Fruit fly (Drosophila melanogaster): ENCODE results near the gene CG3040.

Gene CG3040

DNA sequence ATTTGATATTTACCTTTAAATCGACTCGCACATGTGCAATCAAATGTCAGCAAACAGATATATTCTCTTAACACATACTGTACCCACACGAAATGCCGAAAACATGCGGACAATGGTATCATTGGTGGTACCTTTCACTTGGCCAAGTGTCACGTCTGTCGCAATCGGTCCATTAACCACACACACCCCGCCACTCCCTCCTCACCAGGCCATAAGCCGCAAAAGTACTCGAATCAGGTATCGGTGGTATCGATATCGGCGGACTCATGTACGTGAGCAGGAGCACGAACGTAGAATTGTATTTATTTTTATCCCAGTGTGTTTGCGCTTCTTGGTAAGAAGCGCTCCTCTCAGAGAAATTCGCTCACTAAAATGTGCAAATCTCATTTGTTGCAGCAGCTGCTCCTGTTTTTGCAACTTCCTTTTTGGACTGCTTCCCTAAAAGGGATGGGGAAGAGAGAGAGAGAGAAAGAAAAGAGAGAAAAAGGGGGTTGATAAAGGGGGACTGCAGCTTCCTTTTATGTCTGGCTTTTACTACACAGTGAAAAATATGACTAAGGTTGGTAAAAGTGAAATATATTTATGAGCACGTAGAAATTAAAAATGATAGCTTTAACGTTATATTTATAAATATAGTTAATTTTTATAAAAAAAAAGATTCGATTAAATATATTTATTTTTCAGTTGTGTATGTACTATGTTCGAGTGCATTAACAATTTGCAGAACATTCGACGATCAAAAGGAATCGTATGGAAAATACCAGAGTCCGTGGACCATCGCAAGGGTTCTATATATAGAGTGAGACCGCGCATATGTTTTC lies 10.5 kb upstream of the CG3040 start:
- TF ChIP-seq CG17801 (GFP tag; optimal IDR thresholded peaks at IDR 0.05; ENCODE audit: partially characterized antibody) = no peak

- TF ChIP-seq CG17801 (GFP tag; optimal IDR thresholded peaks at IDR 0.05; ENCODE audit: partially characterized antibody) = no peak
Observed at dm6 chrX:6982705-6983384, 9.7 kb upstream of the CG3040 start.

dm6 chrX:6982054-6982453 lies 8.9 kb upstream of the CG3040 start:
- no peak for TF ChIP-seq CG17801 (GFP tag; optimal IDR thresholded peaks at IDR 0.05; ENCODE audit: partially characterized antibody)

DNA sequence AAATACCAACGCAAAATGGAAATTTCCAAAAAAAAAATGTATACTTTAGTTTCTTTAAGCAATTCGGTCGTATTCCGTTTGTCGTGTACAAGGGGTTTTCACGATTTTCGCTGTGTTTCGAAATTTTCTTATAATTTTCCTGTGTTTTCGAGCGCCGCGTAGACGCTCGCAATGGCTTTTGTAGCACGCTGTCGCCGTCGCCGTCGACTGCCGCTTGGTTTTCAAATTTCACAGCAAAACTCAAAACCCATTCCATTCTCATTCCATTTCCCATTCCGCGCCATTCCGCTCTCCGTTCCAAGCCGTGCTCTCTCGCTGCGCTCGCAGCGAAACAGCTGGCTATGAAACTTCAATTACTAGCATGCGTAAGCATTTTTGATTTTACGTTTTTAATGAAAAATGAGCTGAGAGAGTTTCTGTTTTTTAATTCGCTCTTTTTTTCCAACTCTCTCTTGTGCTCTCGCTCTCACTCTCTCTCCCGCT lies 8.3 kb upstream of the CG3040 start:
- TF ChIP-seq CG17801 (GFP tag; optimal IDR thresholded peaks at IDR 0.05; ENCODE audit: partially characterized antibody) = no peak

DNA sequence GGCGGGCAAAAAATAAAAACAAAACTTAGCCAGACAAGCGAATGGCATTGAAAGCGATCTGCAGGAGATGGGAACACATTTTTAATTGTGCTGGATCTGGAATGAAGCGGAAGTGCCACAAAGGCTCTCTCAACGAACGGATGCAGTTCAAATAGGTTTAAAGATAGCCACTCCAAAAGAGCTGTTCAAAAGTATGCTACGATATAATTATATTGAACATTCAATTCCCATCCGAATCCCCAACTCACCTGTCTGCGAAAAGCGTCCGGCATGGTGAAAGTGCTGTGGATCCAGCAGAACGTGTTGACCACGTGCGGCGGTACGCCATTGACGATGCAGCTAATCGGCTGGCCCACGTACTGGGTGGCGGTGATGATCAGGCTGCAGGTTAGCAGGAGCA lies 3.7 kb upstream of the CG3040 start:
- no peak for TF ChIP-seq CG17801 (GFP tag; optimal IDR thresholded peaks at IDR 0.05; ENCODE audit: partially characterized antibody)

dm6 chrX:6976364-6976763 lies 3.2 kb upstream of the CG3040 start:
- no peak for TF ChIP-seq CG17801 (GFP tag; optimal IDR thresholded peaks at IDR 0.05; ENCODE audit: partially characterized antibody)

DNA sequence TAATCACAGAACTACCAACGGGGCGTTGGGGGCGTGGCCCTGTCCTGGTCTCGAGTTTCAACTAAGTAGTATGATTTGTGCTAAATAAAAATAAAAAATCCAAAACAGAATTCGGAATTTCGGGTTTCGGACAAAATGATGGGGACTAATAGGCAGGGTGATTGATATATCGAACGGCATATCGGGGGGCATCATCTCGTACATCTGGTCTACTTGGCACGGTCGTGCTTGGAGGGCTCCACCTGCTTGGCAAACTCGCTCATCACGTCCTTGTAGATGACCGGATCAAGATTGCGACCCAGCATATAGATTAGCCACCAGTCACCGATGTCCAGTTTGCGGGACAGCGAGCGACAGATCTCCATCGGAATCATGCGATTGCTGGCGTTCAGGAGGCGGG lies 1.0 kb upstream of the CG3040 start:
- no peak for TF ChIP-seq CG17801 (GFP tag; optimal IDR thresholded peaks at IDR 0.05; ENCODE audit: partially characterized antibody)

DNA sequence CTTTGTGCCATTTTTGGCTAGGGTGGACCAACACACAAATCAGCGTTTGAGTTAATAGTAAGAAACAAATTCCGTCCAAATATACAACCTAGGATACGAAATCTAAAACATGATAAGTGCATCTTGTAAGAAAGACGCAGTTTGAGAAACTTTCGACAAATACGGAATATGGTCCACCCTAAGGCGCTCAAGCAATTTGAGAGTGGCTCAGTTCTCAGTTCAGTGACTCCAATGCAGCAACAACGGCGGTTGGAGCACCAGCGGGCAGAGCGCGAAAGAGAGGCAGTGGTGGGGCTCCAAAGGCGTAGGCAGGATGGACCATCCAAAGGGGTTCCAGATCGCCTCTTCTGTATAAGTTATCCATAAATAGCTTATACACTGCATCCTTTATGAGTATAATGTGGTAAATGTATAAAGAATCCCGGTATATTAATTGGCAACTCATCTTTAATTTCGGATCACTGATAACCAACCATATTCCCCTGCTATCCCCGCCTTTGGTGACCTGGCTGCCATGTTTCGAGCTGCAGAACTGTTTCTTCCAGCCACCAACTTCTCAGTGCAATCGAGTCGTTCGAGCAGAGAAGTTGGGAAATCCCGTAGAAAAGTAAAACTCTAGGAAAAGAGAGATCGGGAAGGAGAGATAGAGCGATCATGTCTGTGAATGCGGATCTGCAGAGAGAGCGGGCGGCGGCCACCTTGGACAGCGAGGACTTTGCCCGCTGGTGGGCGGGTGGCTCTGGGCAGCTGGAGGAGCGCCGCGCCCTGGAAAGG lies 3.6 kb downstream of the CG3040 start, which contains the start of gene CG4586:
TSS of gene CG4586 (plus strand) at position 555 of the 774 bp plus-strand sequence.
- peak; percentile 98 for TF ChIP-seq CG17801 (GFP tag; optimal IDR thresholded peaks at IDR 0.05; ENCODE audit: partially characterized antibody)

DNA sequence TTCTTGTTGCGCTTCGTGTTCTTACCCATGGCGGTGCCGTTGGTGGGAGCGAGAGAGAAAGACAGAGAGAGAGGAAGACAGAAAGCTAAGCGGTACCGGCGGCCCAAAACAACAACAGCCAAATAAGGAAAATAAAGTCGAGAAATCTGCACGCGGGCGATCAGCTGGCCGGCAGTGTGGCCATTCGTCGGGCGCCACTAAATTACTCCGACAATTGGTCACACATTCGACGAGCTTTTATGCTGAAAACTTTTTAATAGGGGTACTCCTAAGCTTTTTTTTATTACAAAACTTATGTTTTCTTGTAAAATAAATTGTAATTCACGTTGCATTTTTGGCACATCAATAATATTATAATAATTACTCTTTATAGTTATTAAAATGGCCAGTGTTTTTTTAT lies 4.6 kb downstream of the CG3040 start, which contains the start of gene Setd3:
TSS of gene Setd3 (minus strand) at position 187 of the 400 bp plus-strand sequence.
- peak; percentile 17 for TF ChIP-seq CG17801 (GFP tag; optimal IDR thresholded peaks at IDR 0.05; ENCODE audit: partially characterized antibody)

dm6 chrX:6937417-6937816 lies 35.8 kb downstream of the CG3040 start:
- TF ChIP-seq CG17801 (GFP tag; optimal IDR thresholded peaks at IDR 0.05; ENCODE audit: partially characterized antibody) = no peak

DNA sequence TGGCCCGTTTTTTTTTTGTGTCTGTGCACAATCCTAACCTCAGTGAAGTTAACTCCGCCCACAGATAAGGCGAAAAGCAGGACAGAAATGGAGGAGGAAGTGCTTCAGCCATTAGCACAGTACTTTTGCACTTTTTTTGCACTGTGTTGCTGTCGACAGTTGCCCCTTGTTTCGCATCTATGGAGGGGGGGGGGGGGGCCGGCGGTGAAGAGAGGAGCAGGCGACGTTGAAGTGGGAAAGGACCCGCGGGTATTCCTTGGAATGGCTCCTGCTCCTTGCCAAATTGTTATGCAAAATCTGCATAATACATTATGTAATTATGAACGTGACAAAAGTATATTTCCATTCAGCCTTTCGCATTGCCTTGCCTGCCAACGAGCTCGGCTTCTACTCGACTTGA lies 36.3 kb downstream of the CG3040 start:
- no peak for TF ChIP-seq CG17801 (GFP tag; optimal IDR thresholded peaks at IDR 0.05; ENCODE audit: partially characterized antibody)

- no peak for TF ChIP-seq CG17801 (GFP tag; optimal IDR thresholded peaks at IDR 0.05; ENCODE audit: partially characterized antibody)
Observed at dm6 chrX:6933749-6934148, 39.4 kb downstream of the CG3040 start.

dm6 chrX:6929086-6929485 lies 44.1 kb downstream of the CG3040 start:
- no peak for TF ChIP-seq CG17801 (GFP tag; optimal IDR thresholded peaks at IDR 0.05; ENCODE audit: partially characterized antibody)

Measured in ovary, adult (tissue).